Fruit fly (Drosophila melanogaster) whole organism, prepupa: Measurements from ENCODE around the gene CG5181.

ENCODE experiments used
- CG10631 ChIP-seq: fragments of 200-800 bp; sonication (Bioruptor generic); optimal IDR thresholded peaks from 2 replicates; lab custom pipeline; 2016; ENCODE audit warnings: missing biosample characterization, missing genetic modification characterization
- CG10669 ChIP-seq: fragments of 200-800 bp; sonication (Bioruptor generic); optimal IDR thresholded peaks from 3 replicates; lab custom pipeline; 2018; ENCODE audit warnings: missing biosample characterization, mild to moderate bottlenecking, missing genetic modification characterization, moderate library complexity
- CG15336 ChIP-seq: fragments of 200-800 bp; sonication (Bioruptor generic); IDR thresholded peaks from 2 replicates; pipeline ENCODE4 v1.3.6; 2022; ENCODE audit warnings: missing biosample characterization, missing genetic modification characterization
- CG4318 ChIP-seq: fragments of 200-800 bp; sonication (Bioruptor generic); optimal IDR thresholded peaks from 3 replicates; lab custom pipeline; 2017; ENCODE audit warnings: missing biosample characterization, mild to moderate bottlenecking, missing genetic modification characterization
- CG6163 ChIP-seq: fragments of 200-800 bp; sonication (Bioruptor generic); IDR thresholded peaks from 3 replicates; pipeline ENCODE4 v1.3.6; 2022; ENCODE audit warnings: missing biosample characterization, missing genetic modification characterization
- CG9139 ChIP-seq: fragments of 200-800 bp; sonication (Bioruptor generic); optimal IDR thresholded peaks from 3 replicates; lab custom pipeline; 2017; ENCODE audit warnings: missing biosample characterization, mild to moderate bottlenecking, missing genetic modification characterization
- Eip93F ChIP-seq: fragments of 200-800 bp; sonication (Bioruptor generic); optimal IDR thresholded peaks from 2 replicates; lab custom pipeline; 2016; ENCODE audit warnings: missing biosample characterization, mild to moderate bottlenecking, missing genetic modification characterization
- Ets21C ChIP-seq: fragments of 200-800 bp; sonication (Bioruptor generic); optimal IDR thresholded peaks from 3 replicates; lab custom pipeline; 2016; ENCODE audit warnings: missing biosample characterization, missing genetic modification characterization
- Hr38 ChIP-seq: sonication (Bioruptor generic); optimal IDR thresholded peaks from 2 replicates; lab custom pipeline; 2016; ENCODE audit warnings: missing biosample characterization, missing genetic modification characterization
- Sox102F ChIP-seq: fragments of 200-800 bp; sonication (Bioruptor generic); optimal IDR thresholded peaks from 2 replicates; lab custom pipeline; 2016; ENCODE audit warnings: missing biosample characterization, mild to moderate bottlenecking, missing genetic modification characterization
- cyc ChIP-seq: fragments of 200-800 bp; sonication (Bioruptor generic); optimal IDR thresholded peaks from 3 replicates; lab custom pipeline; 2016; ENCODE audit warnings: missing biosample characterization, missing genetic modification characterization
- fd85E ChIP-seq: fragments of 200-800 bp; sonication (Bioruptor generic); optimal IDR thresholded peaks from 3 replicates; lab custom pipeline; 2016; ENCODE audit warnings: missing biosample characterization, missing genetic modification characterization
- spab ChIP-seq: fragments of 200-800 bp; sonication (Bioruptor generic); optimal IDR thresholded peaks from 2 replicates; lab custom pipeline; 2017; ENCODE audit warnings: missing biosample characterization, mild to moderate bottlenecking, missing genetic modification characterization, missing genetic modification reagents

DNA sequence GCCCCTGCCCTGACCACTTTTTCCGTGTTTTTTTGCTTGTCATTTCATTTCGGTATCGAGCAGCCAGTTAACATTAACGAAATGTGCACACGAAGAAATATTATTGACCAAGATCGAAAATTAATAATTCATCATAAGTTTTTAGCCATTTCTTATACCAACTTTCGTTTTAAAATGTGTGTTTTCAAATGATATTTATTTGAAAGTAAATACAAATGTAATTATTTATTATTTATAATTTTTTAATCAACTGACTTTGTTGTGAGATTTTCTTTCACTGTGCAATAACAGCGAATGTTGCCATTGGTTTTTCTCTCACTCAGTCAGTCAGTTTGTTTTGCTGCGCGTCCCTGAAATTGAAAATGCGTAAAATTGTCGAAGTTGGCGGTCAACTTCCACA lies 13.8 kb downstream of the CG5181 start:
- TF ChIP-seq CG4318: no peak
- no peak for TF ChIP-seq Hr38 (GFP tag; lab: Kevin White, UChicago)
- TF ChIP-seq Sox102F (GFP tag; lab: Kevin White, UChicago): peak; percentile 20
- TF ChIP-seq CG10669 (GFP tag; lab: Kevin White, UChicago): no peak
- TF ChIP-seq Eip93F: no peak
- no peak for TF ChIP-seq CG10631 (GFP tag; lab: Kevin White, UChicago)
- TF ChIP-seq Ets21C: no peak
- TF ChIP-seq fd85E (GFP tag; lab: Kevin White, UChicago): no peak
- no peak for TF ChIP-seq CG6163 (GFP tag; lab: Robert Waterston, UW)
- peak; percentile 26 for TF ChIP-seq cyc (GFP tag; lab: Kevin White, UChicago)
- peak; percentile 66 for TF ChIP-seq CG15336 (GFP tag; lab: Robert Waterston, UW)
- TF ChIP-seq CG9139 (GFP tag; lab: Kevin White, UChicago): no peak
- TF ChIP-seq spab (GFP tag; lab: Kevin White, UChicago): no peak
